Worm (Caenorhabditis elegans): ENCODE data around the gene C01G5.4.

- no peak for TF ChIP-seq fkh-10 (GFP tag; optimal IDR thresholded peaks at IDR 0.05)
- no peak for TF ChIP-seq sdc-2 (tag; optimal IDR thresholded peaks at IDR 0.05)
- TF ChIP-seq unc-3 (GFP tag; conservative IDR thresholded peaks at IDR 0.05), result no peak
- no peak for TF ChIP-seq unc-3 (tag; optimal IDR thresholded peaks at IDR 0.05)
- no peak for TF ChIP-seq ama-1 (optimal IDR thresholded peaks at IDR 0.05)
- TF ChIP-seq rnt-1 (tag; optimal IDR thresholded peaks at IDR 0.05), result no peak
- no peak for TF ChIP-seq pros-1 (tag; optimal IDR thresholded peaks at IDR 0.05)
- TF ChIP-seq pha-2 (tag; optimal IDR thresholded peaks at IDR 0.05), result no peak
- TF ChIP-seq pqm-1 (tag; optimal IDR thresholded peaks at IDR 0.05), result no peak
- no peak for TF ChIP-seq gmeb-2 (tag; optimal IDR thresholded peaks at IDR 0.05)
- no peak for TF ChIP-seq ets-4 (tag; optimal IDR thresholded peaks at IDR 0.05)
- no peak for TF ChIP-seq ceh-2 (tag; optimal IDR thresholded peaks at IDR 0.05)
- no peak for TF ChIP-seq C38D4.7 (GFP tag; optimal IDR thresholded peaks at IDR 0.05)
- no peak for TF ChIP-seq ceh-45 (GFP tag; IDR thresholded peaks at IDR 0.05)
Observed at ce11 chrIV:6487047-6487446, 44.5 kb upstream of the C01G5.4 start, which contains the start of gene Y73B6BL.37.

All from whole organism, late embryonic.